Fruit fly (Drosophila melanogaster) whole organism, pupa: ENCODE data around the gene CG14659.

Experiments
- CG10348 ChIP-seq: fragments of 200-800 bp; sonication (Bioruptor generic); IDR thresholded peaks from 2 replicates; pipeline ENCODE4 v1.3.6; 2022; ENCODE audit warnings: missing biosample characterization, missing genetic modification characterization
- CG17806 ChIP-seq: fragments of 200-800 bp; sonication (Bioruptor generic); optimal IDR thresholded peaks from 2 replicates; lab custom pipeline; 2018; ENCODE audit warnings: missing biosample characterization, mild to moderate bottlenecking, missing genetic modification characterization, moderate library complexity
- CG32121 ChIP-seq: fragments of 200-800 bp; sonication (Bioruptor generic); IDR thresholded peaks from 2 replicates; pipeline ENCODE4 v1.3.6; 2022; ENCODE audit warnings: missing biosample characterization, missing genetic modification characterization
- D1 ChIP-seq: fragments of 200-800 bp; sonication (Bioruptor generic); optimal IDR thresholded peaks from 2 replicates; lab custom pipeline; 2018; ENCODE audit warnings: missing biosample characterization, mild to moderate bottlenecking, missing genetic modification characterization, moderate library complexity
- EcR ChIP-seq: fragments of 200-800 bp; sonication (Bioruptor generic); optimal IDR thresholded peaks from 3 replicates; lab custom pipeline; 2019; ENCODE audit warnings: missing biosample characterization, missing genetic modification characterization, mild to moderate bottlenecking, moderate library complexity, missing genetic modification reagents
- Pif1B ChIP-seq: fragments of 200-800 bp; sonication (Bioruptor generic); optimal IDR thresholded peaks from 3 replicates; lab custom pipeline; 2016; ENCODE audit warnings: missing biosample characterization, missing genetic modification characterization
- rn ChIP-seq: fragments of 200-800 bp; sonication (Bioruptor generic); IDR thresholded peaks from 2 replicates; pipeline ENCODE4 v1.3.6; 2022; ENCODE audit warnings: missing biosample characterization, missing genetic modification characterization

dm6 chr3R:4868663-4869225, 37.6 kb upstream of the CG14659 start:
- TF ChIP-seq CG17806 (tag; lab: Kevin White, UChicago) (no peak), D1 (tag; lab: Kevin White, UChicago) (no peak), CG32121 (GFP tag; lab: Robert Waterston, UW) (no peak), Pif1B (GFP tag; lab: Kevin White, UChicago) (no peak), CG10348 (no peak), rn (GFP tag; lab: Robert Waterston, UW) (no peak), EcR (no peak)
